Fruit fly (Drosophila melanogaster) whole organism, embryonic: ENCODE measurements around the gene Obp99d.

ENCODE experiments used
- Asciz ChIP-seq: fragments of 200-800 bp; sonication (Bioruptor generic); optimal IDR thresholded peaks from 2 replicates; lab custom pipeline; 2017; ENCODE audit warnings: missing biosample characterization, mild to moderate bottlenecking, missing genetic modification characterization, missing genetic modification reagents
- Blimp-1 ChIP-seq: fragments of 200-800 bp; sonication (Bioruptor generic); optimal IDR thresholded peaks from 3 replicates; lab custom pipeline; 2018; ENCODE audit warnings: missing biosample characterization, missing genetic modification characterization, mild to moderate bottlenecking, moderate library complexity, missing genetic modification reagents
- CG10147 ChIP-seq: fragments of 200-800 bp; sonication (Bioruptor generic); optimal IDR thresholded peaks from 2 replicates; lab custom pipeline; 2019; ENCODE audit warnings: missing biosample characterization, mild to moderate bottlenecking, missing genetic modification characterization, moderate library complexity
- CG11085 ChIP-seq: fragments of 200-800 bp; sonication (Bioruptor generic); IDR thresholded peaks from 2 replicates; pipeline ENCODE4 v1.3.6; 2022; ENCODE audit warnings: missing biosample characterization, missing genetic modification characterization
- CG12155 ChIP-seq: fragments of 200-800 bp; sonication (Bioruptor generic); optimal IDR thresholded peaks from 3 replicates; lab custom pipeline; 2016; ENCODE audit warnings: missing biosample characterization, missing genetic modification characterization
- CG1233 ChIP-seq: fragments of 200-800 bp; sonication (Bioruptor generic); optimal IDR thresholded peaks from 4 replicates; lab custom pipeline; 2018; ENCODE audit warnings: missing biosample characterization, mild to moderate bottlenecking, missing genetic modification characterization
- CG12942 ChIP-seq: fragments of 200-800 bp; sonication (Bioruptor generic); optimal IDR thresholded peaks from 3 replicates; lab custom pipeline; 2016; ENCODE audit warnings: missing biosample characterization, missing genetic modification characterization
- CG14710 ChIP-seq: fragments of 200-800 bp; sonication (Bioruptor generic); optimal IDR thresholded peaks from 3 replicates; lab custom pipeline; 2019; ENCODE audit warnings: missing biosample characterization, mild to moderate bottlenecking, missing genetic modification characterization, moderate library complexity
- CG17359 ChIP-seq: fragments of 200-800 bp; sonication (Bioruptor generic); optimal IDR thresholded peaks from 3 replicates; lab custom pipeline; 2018; ENCODE audit warnings: missing biosample characterization, mild to moderate bottlenecking, missing genetic modification characterization, moderate library complexity
- CG17568 ChIP-seq: fragments of 200-800 bp; sonication (Bioruptor generic); optimal IDR thresholded peaks from 2 replicates; lab custom pipeline; 2018; ENCODE audit warnings: missing biosample characterization, mild to moderate bottlenecking, missing genetic modification characterization, moderate library complexity
- CG2120 ChIP-seq: fragments of 200-800 bp; sonication (Bioruptor generic); optimal IDR thresholded peaks from 3 replicates; lab custom pipeline; 2016; ENCODE audit warnings: missing biosample characterization, missing genetic modification characterization
- CG3065 ChIP-seq: fragments of 200-800 bp; sonication (Bioruptor generic); optimal IDR thresholded peaks from 2 replicates; lab custom pipeline; 2016; ENCODE audit warnings: missing biosample characterization, missing genetic modification characterization
- CG31388 ChIP-seq: fragments of 200-800 bp; sonication (Bioruptor generic); optimal IDR thresholded peaks from 2 replicates; lab custom pipeline; 2016; ENCODE audit warnings: missing biosample characterization, missing genetic modification characterization
- CG33213 ChIP-seq: fragments of 200-800 bp; sonication (Bioruptor generic); optimal IDR thresholded peaks from 3 replicates; lab custom pipeline; 2016; ENCODE audit warnings: missing biosample characterization, missing genetic modification characterization
- CG43689 ChIP-seq: fragments of 200-800 bp; sonication (Bioruptor generic); IDR thresholded peaks from 2 replicates; pipeline ENCODE4 v1.3.6; 2022; ENCODE audit warnings: missing biosample characterization, missing genetic modification characterization
- CG6791 ChIP-seq: fragments of 200-800 bp; sonication (Bioruptor generic); IDR thresholded peaks from 3 replicates; pipeline ENCODE4 v1.3.6; 2022; ENCODE audit warnings: missing biosample characterization, missing genetic modification characterization; ENCODE audit not compliant: partially characterized antibody
- CG7357 ChIP-seq: fragments of 200-800 bp; sonication (Bioruptor generic); IDR thresholded peaks from 3 replicates; pipeline ENCODE4 v1.3.6; 2022; ENCODE audit warnings: missing biosample characterization, missing genetic modification characterization
- CG7786 ChIP-seq: fragments of 200-800 bp; sonication (Bioruptor generic); optimal IDR thresholded peaks from 2 replicates; lab custom pipeline; 2016; ENCODE audit warnings: missing biosample characterization, missing genetic modification characterization
- CG7987 ChIP-seq: fragments of 200-800 bp; sonication (Bioruptor generic); optimal IDR thresholded peaks from 2 replicates; lab custom pipeline; 2018; ENCODE audit warnings: missing biosample characterization, mild to moderate bottlenecking, missing genetic modification characterization, moderate library complexity
- CrebB ChIP-seq: fragments of 200-800 bp; sonication (Bioruptor generic); optimal IDR thresholded peaks from 3 replicates; lab custom pipeline; 2018; ENCODE audit warnings: missing biosample characterization, mild to moderate bottlenecking, missing genetic modification characterization
- Ets65A ChIP-seq: fragments of 200-800 bp; sonication (Bioruptor generic); peaks from one replicate; lab custom pipeline; 2016; ENCODE audit warnings: missing biosample characterization, missing genetic modification characterization
- Fer1 ChIP-seq: fragments of 200-800 bp; sonication (Bioruptor generic); optimal IDR thresholded peaks from 2 replicates; lab custom pipeline; 2017; ENCODE audit warnings: missing biosample characterization, mild to moderate bottlenecking, missing genetic modification characterization
- HLH4C ChIP-seq: fragments of 200-800 bp; sonication (Bioruptor generic); IDR thresholded peaks from 3 replicates; pipeline ENCODE4 v1.3.6; 2022; ENCODE audit warnings: missing biosample characterization, missing genetic modification characterization; ENCODE audit not compliant: partially characterized antibody
- Hand ChIP-seq: fragments of 200-800 bp; sonication (Bioruptor generic); optimal IDR thresholded peaks from 2 replicates; lab custom pipeline; 2017; ENCODE audit warnings: mild to moderate bottlenecking, missing biosample characterization, missing genetic modification reagents, missing genetic modification characterization
- HmgZ ChIP-seq: fragments of 200-800 bp; sonication (Bioruptor generic); optimal IDR thresholded peaks from 2 replicates; lab custom pipeline; 2018; ENCODE audit warnings: missing biosample characterization, mild to moderate bottlenecking, missing genetic modification characterization
- MESR4 ChIP-seq: fragments of 200-800 bp; sonication (Bioruptor generic); optimal IDR thresholded peaks from 2 replicates; lab custom pipeline; 2018; ENCODE audit warnings: missing biosample characterization, mild to moderate bottlenecking, missing genetic modification characterization, moderate library complexity
- Med ChIP-seq: fragments of 200-800 bp; sonication (Bioruptor generic); peaks from one replicate; lab custom pipeline; 2016; ENCODE audit warnings: missing biosample characterization, missing genetic modification characterization, mild to moderate bottlenecking, inconsistent platforms, moderate library complexity
- Mes4 ChIP-seq: fragments of 200-800 bp; sonication (Bioruptor generic); optimal IDR thresholded peaks from 2 replicates; lab custom pipeline; 2016; ENCODE audit warnings: missing biosample characterization, missing genetic modification characterization
- Nf-YB ChIP-seq: fragments of 200-800 bp; sonication (Bioruptor generic); optimal IDR thresholded peaks from 3 replicates; lab custom pipeline; 2019; ENCODE audit warnings: missing biosample characterization, mild to moderate bottlenecking, missing genetic modification characterization, moderate library complexity
- Oaz ChIP-seq: fragments of 200-800 bp; sonication (Bioruptor generic); IDR thresholded peaks from 2 replicates; pipeline ENCODE4 v1.3.6; 2022; ENCODE audit warnings: missing biosample characterization, missing genetic modification characterization
- Six4 ChIP-seq: fragments of 200-800 bp; sonication (Bioruptor generic); optimal IDR thresholded peaks from 2 replicates; lab custom pipeline; 2016; ENCODE audit warnings: missing biosample characterization, missing genetic modification characterization
- Sox102F ChIP-seq: fragments of 200-800 bp; sonication (Bioruptor generic); optimal IDR thresholded peaks from 2 replicates; lab custom pipeline; 2018; ENCODE audit warnings: missing biosample characterization, mild to moderate bottlenecking, missing genetic modification characterization, moderate library complexity
- Stat92E ChIP-seq, 3 experiments: fragments of >200 bp in 2 of 3; fragments of 200-800 bp in 1 of 3; sonication (Bioruptor generic) in 1 of 3; optimal IDR thresholded peaks; 2 replicates each; lab custom pipeline; 2017 to 2019; ENCODE audit warnings: missing biosample characterization in 3 of 3, missing genetic modification characterization in 3 of 3, mild to moderate bottlenecking in 1 of 3, moderate library complexity in 1 of 3
- ac ChIP-seq: fragments of 200-800 bp; sonication (Bioruptor generic); optimal IDR thresholded peaks from 3 replicates; lab custom pipeline; 2017; ENCODE audit warnings: missing biosample characterization, mild to moderate bottlenecking, missing genetic modification characterization
- crp ChIP-seq, 2 experiments: fragments of 200-800 bp; sonication (Bioruptor generic); optimal IDR thresholded peaks; 2 replicates in 1 of 2; 3 replicates in 1 of 2; lab custom pipeline; 2017; ENCODE audit warnings: missing biosample characterization in 2 of 2, missing genetic modification characterization in 2 of 2, mild to moderate bottlenecking in 1 of 2, moderate library complexity in 1 of 2
- disco-r ChIP-seq: fragments of 200-800 bp; sonication (Bioruptor generic); optimal IDR thresholded peaks from 2 replicates; lab custom pipeline; 2016; ENCODE audit warnings: missing biosample characterization, missing genetic modification characterization
- hbn ChIP-seq: fragments of 200-800 bp; sonication (Bioruptor generic); IDR thresholded peaks from 2 replicates; pipeline ENCODE4 v1.3.6; 2022; ENCODE audit warnings: missing biosample characterization, missing genetic modification characterization; ENCODE audit not compliant: partially characterized antibody
- maf-S ChIP-seq: fragments of 200-800 bp; sonication (Bioruptor generic); optimal IDR thresholded peaks from 2 replicates; lab custom pipeline; 2016; ENCODE audit warnings: missing biosample characterization, missing genetic modification characterization
- nerfin-2 ChIP-seq: fragments of 200-800 bp; sonication (Bioruptor generic); IDR thresholded peaks from 2 replicates; pipeline ENCODE4 v1.3.6; 2022; ENCODE audit warnings: missing biosample characterization, missing genetic modification characterization; ENCODE audit not compliant: partially characterized antibody
- oc ChIP-seq: fragments of 200-800 bp; sonication (Bioruptor generic); optimal IDR thresholded peaks from 2 replicates; lab custom pipeline; 2018; ENCODE audit warnings: missing biosample characterization, mild to moderate bottlenecking, missing genetic modification characterization, moderate library complexity
- odd ChIP-seq: fragments of 200-800 bp; sonication (Bioruptor generic); optimal IDR thresholded peaks from 2 replicates; lab custom pipeline; 2017; ENCODE audit warnings: missing biosample characterization, mild to moderate bottlenecking, missing genetic modification characterization
- pum ChIP-seq: fragments of 200-800 bp; sonication (Bioruptor generic); optimal IDR thresholded peaks from 2 replicates; lab custom pipeline; 2016; ENCODE audit warnings: missing biosample characterization, missing genetic modification characterization
- ranshi ChIP-seq: fragments of 200-800 bp; sonication (Bioruptor generic); IDR thresholded peaks from 2 replicates; pipeline ENCODE4 v1.3.6; 2022; ENCODE audit warnings: missing biosample characterization, missing genetic modification characterization
- sisA ChIP-seq: fragments of 200-800 bp; sonication (Bioruptor generic); IDR thresholded peaks from 2 replicates; pipeline ENCODE4 v1.3.6; 2022; ENCODE audit warnings: missing biosample characterization, missing genetic modification characterization
- so ChIP-seq: fragments of 200-800 bp; sonication (Bioruptor generic); IDR thresholded peaks from 3 replicates; pipeline ENCODE4 v1.3.6; 2022; ENCODE audit warnings: missing biosample characterization, missing genetic modification characterization
- sqz ChIP-seq: fragments of 200-800 bp; sonication (Bioruptor generic); optimal IDR thresholded peaks from 3 replicates; lab custom pipeline; 2018; ENCODE audit warnings: missing biosample characterization, mild to moderate bottlenecking, missing genetic modification characterization
- trem ChIP-seq: fragments of 200-800 bp; optimal IDR thresholded peaks from 3 replicates; lab custom pipeline; 2019; ENCODE audit warnings: missing biosample characterization, mild to moderate bottlenecking, missing genetic modification characterization, moderate library complexity
- vnd ChIP-seq: fragments of 200-800 bp; sonication (Bioruptor generic); IDR thresholded peaks from 3 replicates; pipeline ENCODE4 v1.3.6; 2022; ENCODE audit warnings: missing biosample characterization, missing genetic modification characterization; ENCODE audit not compliant: partially characterized antibody
- zfh1 ChIP-seq: fragments of 200-800 bp; sonication (Bioruptor generic); IDR thresholded peaks from 3 replicates; pipeline ENCODE4 v1.3.6; 2022; ENCODE audit warnings: missing biosample characterization, missing genetic modification characterization

The Obp99d gene

DNA sequence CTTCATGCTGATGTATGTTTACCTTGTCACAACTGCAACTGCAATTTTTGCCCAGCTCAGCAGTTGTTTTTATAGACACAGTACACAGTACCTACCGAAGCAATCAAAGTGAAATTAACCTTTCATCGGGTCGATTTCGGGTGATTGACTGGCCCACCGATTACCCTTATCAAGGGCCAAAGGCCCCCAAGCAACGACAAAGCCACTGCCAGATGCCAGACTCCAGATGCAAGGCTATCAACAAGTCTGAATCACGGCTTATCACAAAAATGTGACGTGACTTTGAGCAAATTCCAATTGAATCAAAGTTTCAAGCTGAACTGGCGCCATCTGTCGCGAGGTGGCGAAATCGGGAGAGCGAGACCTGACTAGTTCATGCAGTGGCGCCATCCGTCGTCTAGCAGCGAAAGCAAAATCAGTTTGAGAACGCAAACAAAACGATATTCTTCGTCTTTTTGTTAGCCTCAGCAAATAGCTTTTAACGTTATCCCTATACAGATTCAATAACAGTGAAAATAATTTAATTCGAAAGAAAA lies 2.5 kb downstream of the Obp99d start, which contains the start of gene Obp99b (continued):
- TF ChIP-seq Mes4 (peak; percentile 88), Nf-YB (GFP tag; lab: Kevin White, UChicago) (peak; percentile 40), CG7786 (GFP tag; lab: Kevin White, UChicago) (peak; percentile 55), oc (tag; lab: Kevin White, UChicago) (peak; percentile 36), maf-S (peak; percentile 47), so (GFP tag; lab: Robert Waterston, UW) (peak; percentile 57; the same call in 2 of the 3 replicates), CG33213 (peak; percentile 86), MESR4 (peak; percentile 22), CG31388 (GFP tag; lab: Kevin White, UChicago) (peak; percentile 14), CG3065 (GFP tag; lab: Kevin White, UChicago) (peak; percentile 42), HLH4C (GFP tag; lab: Robert Waterston, UW) (no peak), CrebB (peak; percentile 74), Sox102F (GFP tag; lab: Kevin White, UChicago) (peak; percentile 68), Stat92E (GFP tag; optimal IDR thresholded peaks at IDR 0.05; lab: Kevin White, UChicago) (no peak), Blimp-1 (GFP tag; lab: Kevin White, UChicago) (peak; percentile 48), Hand (GFP tag; lab: Kevin White, UChicago) (no peak), disco-r (peak; percentile 69), CG11085 (GFP tag; lab: Robert Waterston, UW) (peak; percentile 70), Fer1 (GFP tag; lab: Kevin White, UChicago) (no peak), sqz (GFP tag; lab: Kevin White, UChicago) (peak; percentile 85), crp (GFP tag; optimal IDR thresholded peaks at IDR 0.05; lab: Kevin White, UChicago) (peak in 1 of 2 experiments; percentile 17), nerfin-2 (no peak), CG17359 (tag; lab: Kevin White, UChicago) (peak; percentile 80), Oaz (peak; percentile 59), CG6791 (GFP tag; lab: Robert Waterston, UW) (no peak), hbn (GFP tag; lab: Robert Waterston, UW) (no peak), odd (GFP tag; lab: Kevin White, UChicago) (peak; percentile 83), ranshi (GFP tag; lab: Robert Waterston, UW) (peak; percentile 69), Ets65A (peak; percentile 92), ac (GFP tag; lab: Kevin White, UChicago) (peak; percentile 83), trem (tag; lab: Kevin White, UChicago) (peak; percentile 46), CG10147 (peak; percentile 36), Six4 (GFP tag; lab: Kevin White, UChicago) (peak; percentile 63), vnd (no peak), CG14710 (tag; lab: Kevin White, UChicago) (peak; percentile 42), CG12942 (GFP tag; lab: Kevin White, UChicago) (peak; percentile 60), CG7987 (GFP tag; lab: Kevin White, UChicago) (peak; percentile 88), Med (GFP tag; lab: Kevin White, UChicago) (peak; percentile 98), CG17568 (peak; percentile 70), pum (GFP tag; lab: Kevin White, UChicago) (peak; percentile 68), sisA (GFP tag; lab: Robert Waterston, UW) (peak; percentile 61), HmgZ (tag; lab: Kevin White, UChicago) (peak; percentile 24), zfh1 (GFP tag; lab: Robert Waterston, UW) (peak; percentile 86), CG43689 (peak; percentile 71), CG7357 (GFP tag; lab: Robert Waterston, UW) (peak; percentile 55; the same call in 1 of the 3 replicates), Asciz (peak; percentile 84), CG12155 (GFP tag; lab: Kevin White, UChicago) (peak; percentile 45), CG2120 (GFP tag; lab: Kevin White, UChicago) (no peak), CG1233 (GFP tag; lab: Kevin White, UChicago) (peak; percentile 82)
